Fruit fly (Drosophila melanogaster) whole organism, embryonic: ENCODE data around the gene CG42514.

Source experiments
- CG12104 ChIP-seq: fragments of 200-800 bp; sonication (Bioruptor generic); optimal IDR thresholded peaks from 3 replicates; lab custom pipeline; 2016; ENCODE audit warnings: missing biosample characterization, missing genetic modification characterization
- CG12219 ChIP-seq: fragments of 200-800 bp; sonication (Bioruptor generic); optimal IDR thresholded peaks from 3 replicates; lab custom pipeline; 2018; ENCODE audit warnings: missing biosample characterization, mild to moderate bottlenecking, missing genetic modification characterization
- CG13894 ChIP-seq: fragments of 200-800 bp; sonication (Bioruptor generic); optimal IDR thresholded peaks from 3 replicates; lab custom pipeline; 2018; ENCODE audit warnings: missing biosample characterization, mild to moderate bottlenecking, missing genetic modification characterization, moderate library complexity
- CG15696 ChIP-seq: fragments of 200-800 bp; sonication (Bioruptor generic); optimal IDR thresholded peaks from 2 replicates; lab custom pipeline; 2019; ENCODE audit warnings: missing biosample characterization, mild to moderate bottlenecking, missing genetic modification characterization, moderate library complexity
- CG42726 ChIP-seq: fragments of 200-800 bp; sonication (Bioruptor generic); IDR thresholded peaks from 2 replicates; pipeline ENCODE4 v1.3.6; 2022; ENCODE audit warnings: missing biosample characterization, missing genetic modification characterization; ENCODE audit not compliant: partially characterized antibody
- CG4328 ChIP-seq: fragments of 200-800 bp; sonication (Bioruptor generic); optimal IDR thresholded peaks from 3 replicates; lab custom pipeline; 2017; ENCODE audit warnings: missing biosample characterization, missing genetic modification reagents, missing genetic modification characterization
- CG9727 ChIP-seq: fragments of 200-800 bp; sonication (Bioruptor generic); optimal IDR thresholded peaks from 3 replicates; lab custom pipeline; 2017; ENCODE audit warnings: missing biosample characterization, mild to moderate bottlenecking, missing genetic modification characterization
- E2f1 ChIP-seq: fragments of 200-800 bp; sonication (Bioruptor generic); IDR thresholded peaks from 2 replicates; pipeline ENCODE4 v1.3.6; 2022; ENCODE audit warnings: missing biosample characterization, missing genetic modification characterization
- Gug ChIP-seq: fragments of 200-800 bp; sonication (Bioruptor generic); IDR thresholded peaks from 4 replicates; pipeline ENCODE4 v1.3.6; 2022; ENCODE audit warnings: missing biosample characterization, missing genetic modification characterization
- bbx ChIP-seq: fragments of 200-800 bp; sonication (Bioruptor generic); IDR thresholded peaks from 2 replicates; pipeline ENCODE4 v1.3.6; 2022; ENCODE audit warnings: missing biosample characterization, missing genetic modification characterization; ENCODE audit not compliant: partially characterized antibody
- cad ChIP-seq: fragments of >200 bp; optimal IDR thresholded peaks from 2 replicates; lab custom pipeline; 2017; ENCODE audit warnings: missing biosample characterization, missing genetic modification characterization
- cas ChIP-seq: fragments of 200-800 bp; sonication (Bioruptor generic); IDR thresholded peaks from 2 replicates; pipeline ENCODE4 v1.3.6; 2022; ENCODE audit warnings: missing biosample characterization, missing genetic modification characterization
- psq ChIP-seq: fragments of 200-800 bp; sonication (Bioruptor generic); optimal IDR thresholded peaks from 2 replicates; lab custom pipeline; 2017; ENCODE audit warnings: missing biosample characterization, missing genetic modification characterization
- sqz ChIP-seq: fragments of 200-800 bp; sonication (Bioruptor generic); optimal IDR thresholded peaks from 3 replicates; lab custom pipeline; 2018; ENCODE audit warnings: missing biosample characterization, mild to moderate bottlenecking, missing genetic modification characterization

- peak; percentile 86 for TF ChIP-seq E2f1 (GFP tag; lab: Robert Waterston, UW)
- TF ChIP-seq Gug: peak; percentile 67; the same call in 3 of the 4 replicates
- peak; percentile 24 for TF ChIP-seq cad (GFP tag; lab: Kevin White, UChicago)
- peak; percentile 47; the same call in 1 of the 2 replicates for TF ChIP-seq cas (GFP tag; lab: Robert Waterston, UW)
- TF ChIP-seq CG42726 (GFP tag; lab: Robert Waterston, UW): no peak
- TF ChIP-seq bbx: peak; percentile 36
- TF ChIP-seq CG12104 (GFP tag; lab: Kevin White, UChicago): peak; percentile 93
- peak; percentile 84 for TF ChIP-seq psq (GFP tag; lab: Kevin White, UChicago)
- peak; percentile 78 for TF ChIP-seq CG4328
- peak; percentile 97 for TF ChIP-seq CG9727 (GFP tag; lab: Kevin White, UChicago)
- TF ChIP-seq CG12219 (GFP tag; lab: Kevin White, UChicago): peak; percentile 56
- no peak for TF ChIP-seq CG13894 (tag; lab: Kevin White, UChicago)
- TF ChIP-seq sqz (GFP tag; lab: Kevin White, UChicago): peak; percentile 78
- peak; percentile 95 for TF ChIP-seq CG15696 (tag; lab: Kevin White, UChicago)
Measured at dm6 chr3L:16483524-16484370, 12.3 kb downstream of the CG42514 start, which contains the start of gene aos.
